Worm (Caenorhabditis elegans) whole organism, late embryonic: ENCODE data around the gene ZK637.15.

Source experiments
- C38D4.7 ChIP-seq: fragments of 200-800 bp; sonication (Bioruptor generic); optimal IDR thresholded peaks from 2 replicates; lab custom pipeline; 2018; ENCODE audit warnings: mild to moderate bottlenecking, missing genetic modification characterization, moderate library complexity, missing compliant biosample characterization
- F13H6.1 ChIP-seq: sonication (generic microtip); optimal IDR thresholded peaks from 2 replicates; lab custom pipeline; 2016; ENCODE audit warnings: missing genetic modification characterization, missing compliant biosample characterization
- Y22D7AL.16 ChIP-seq: sonication (generic microtip); optimal IDR thresholded peaks from 2 replicates; lab custom pipeline; 2016; ENCODE audit warnings: missing genetic modification characterization, missing compliant biosample characterization
- ama-1 ChIP-seq: fragments of 150-350 bp; optimal IDR thresholded peaks from 2 replicates; lab custom pipeline; 2014
- ceh-14 ChIP-seq: sonication (generic microtip); optimal IDR thresholded peaks from 2 replicates; lab custom pipeline; 2016; ENCODE audit warnings: missing genotype, missing genetic modification characterization, missing compliant biosample characterization
- ceh-19 ChIP-seq: fragments of 200-800 bp; sonication (Bioruptor generic); optimal IDR thresholded peaks from 2 replicates; lab custom pipeline; 2018; ENCODE audit warnings: mild to moderate bottlenecking, missing genetic modification characterization, missing compliant biosample characterization
- ceh-22 ChIP-seq: sonication (generic microtip); optimal IDR thresholded peaks from 2 replicates; lab custom pipeline; 2017; ENCODE audit warnings: missing biosample characterization, missing genetic modification characterization
- ceh-24 ChIP-seq: sonication (generic microtip); optimal IDR thresholded peaks from 2 replicates; lab custom pipeline; 2016; ENCODE audit warnings: mild to moderate bottlenecking, missing genetic modification characterization, missing compliant biosample characterization
- ceh-31 ChIP-seq: sonication (generic microtip); optimal IDR thresholded peaks from 2 replicates; lab custom pipeline; 2016; ENCODE audit warnings: missing genetic modification characterization, missing compliant biosample characterization
- ceh-34 ChIP-seq: sonication (generic microtip); optimal IDR thresholded peaks from 2 replicates; lab custom pipeline; 2016; ENCODE audit warnings: mild to moderate bottlenecking, missing genetic modification characterization, missing compliant biosample characterization
- ceh-45 ChIP-seq: fragments of 200-800 bp; sonication (Bioruptor generic); IDR thresholded peaks from 2 replicates; pipeline ENCODE4 v1.3.6; 2022; ENCODE audit warnings: missing genetic modification reagents, missing genetic modification characterization, missing compliant biosample characterization
- ceh-9 ChIP-seq: sonication (generic microtip); optimal IDR thresholded peaks from 2 replicates; lab custom pipeline; 2016; ENCODE audit warnings: mild to moderate bottlenecking, missing genetic modification characterization, inconsistent platforms, missing compliant biosample characterization
- che-1 ChIP-seq: sonication (generic microtip); optimal IDR thresholded peaks from 2 replicates; lab custom pipeline; 2016; ENCODE audit warnings: mild to moderate bottlenecking, missing genetic modification characterization, missing compliant biosample characterization
- elt-2 ChIP-seq: sonication (generic microtip); optimal IDR thresholded peaks from 2 replicates; lab custom pipeline; 2016; ENCODE audit warnings: missing genetic modification reagents, missing genetic modification characterization, missing compliant biosample characterization
- eyg-1 ChIP-seq: sonication (generic microtip); optimal IDR thresholded peaks from 2 replicates; lab custom pipeline; 2016; ENCODE audit warnings: missing genotype, missing genetic modification characterization, missing compliant biosample characterization
- fax-1 ChIP-seq: sonication (generic microtip); optimal IDR thresholded peaks from 2 replicates; lab custom pipeline; 2016; ENCODE audit warnings: missing genotype, missing genetic modification characterization, missing compliant biosample characterization
- fkh-10 ChIP-seq: fragments of 150-350 bp; optimal IDR thresholded peaks from 2 replicates; lab custom pipeline; 2014; ENCODE audit warnings: missing biosample characterization, missing genetic modification reagents, missing genetic modification characterization
- fkh-6 ChIP-seq: sonication (generic microtip); optimal IDR thresholded peaks from 2 replicates; lab custom pipeline; 2016; ENCODE audit warnings: missing genetic modification characterization, missing compliant biosample characterization
- hlh-13 ChIP-seq: fragments of 200-800 bp; sonication (Bioruptor generic); optimal IDR thresholded peaks from 2 replicates; lab custom pipeline; 2018; ENCODE audit warnings: mild to moderate bottlenecking, missing genetic modification characterization, missing compliant biosample characterization
- hlh-30 ChIP-seq: sonication (generic microtip); optimal IDR thresholded peaks from 2 replicates; lab custom pipeline; 2017; ENCODE audit warnings: antibody characterized with exemption, missing genetic modification characterization, missing compliant biosample characterization; ENCODE audit not compliant: insufficient read depth
- lim-6 ChIP-seq: sonication (generic microtip); optimal IDR thresholded peaks from 2 replicates; lab custom pipeline; 2016; ENCODE audit warnings: missing genetic modification characterization, missing compliant biosample characterization
- lin-11 ChIP-seq: fragments of 200-800 bp; sonication (Bioruptor generic); optimal IDR thresholded peaks from 2 replicates; lab custom pipeline; 2018; ENCODE audit warnings: mild to moderate bottlenecking, missing genetic modification characterization, missing compliant biosample characterization
- madf-2 ChIP-seq: sonication (generic microtip); optimal IDR thresholded peaks from 2 replicates; lab custom pipeline; 2017; ENCODE audit warnings: missing genetic modification characterization, missing compliant biosample characterization
- nfya-1 ChIP-seq: sonication (generic microtip); optimal IDR thresholded peaks from 2 replicates; lab custom pipeline; 2017; ENCODE audit warnings: missing genetic modification characterization, mild to moderate bottlenecking, missing compliant biosample characterization, antibody characterized with exemption, moderate library complexity
- nhr-232 ChIP-seq: sonication (generic microtip); optimal IDR thresholded peaks from 2 replicates; lab custom pipeline; 2016; ENCODE audit warnings: missing genetic modification characterization, missing compliant biosample characterization
- npax-4 ChIP-seq: sonication (generic microtip); optimal IDR thresholded peaks from 2 replicates; lab custom pipeline; 2016; ENCODE audit warnings: missing genetic modification characterization, missing compliant biosample characterization
- pag-3 ChIP-seq: sonication (generic microtip); optimal IDR thresholded peaks from 2 replicates; lab custom pipeline; 2016; ENCODE audit warnings: missing compliant biosample characterization, missing genetic modification characterization, borderline replicate concordance
- pat-9 ChIP-seq: fragments of 200-800 bp; sonication (Bioruptor generic); optimal IDR thresholded peaks from 2 replicates; lab custom pipeline; 2018; ENCODE audit warnings: mild to moderate bottlenecking, missing genetic modification characterization, moderate library complexity, missing compliant biosample characterization
- pros-1 ChIP-seq: fragments of 150-350 bp; optimal IDR thresholded peaks from 2 replicates; lab custom pipeline; 2014; ENCODE audit warnings: missing biosample characterization, missing genetic modification reagents, missing genetic modification characterization
- ref-2 ChIP-seq: sonication (generic microtip); optimal IDR thresholded peaks from 2 replicates; lab custom pipeline; 2016; ENCODE audit warnings: missing genetic modification characterization, missing compliant biosample characterization
- rnt-1 ChIP-seq: sonication (generic microtip); optimal IDR thresholded peaks from 2 replicates; lab custom pipeline; 2016; ENCODE audit warnings: missing genetic modification characterization, missing compliant biosample characterization
- sdc-2 ChIP-seq: sonication (generic microtip); optimal IDR thresholded peaks from 2 replicates; lab custom pipeline; 2016; ENCODE audit warnings: missing genotype, missing genetic modification characterization, missing compliant biosample characterization
- sox-4 ChIP-seq: sonication (generic microtip); optimal IDR thresholded peaks from 2 replicates; lab custom pipeline; 2017; ENCODE audit warnings: mild to moderate bottlenecking, missing genetic modification characterization, inconsistent platforms, missing compliant biosample characterization
- tbx-2 ChIP-seq: sonication (generic microtip); optimal IDR thresholded peaks from 2 replicates; lab custom pipeline; 2016; ENCODE audit warnings: missing genetic modification characterization, missing compliant biosample characterization
- tbx-7 ChIP-seq: sonication (generic microtip); optimal IDR thresholded peaks from 2 replicates; lab custom pipeline; 2016; ENCODE audit warnings: missing genotype, missing genetic modification characterization, missing compliant biosample characterization
- unc-42 ChIP-seq: sonication (generic microtip); optimal IDR thresholded peaks from 2 replicates; lab custom pipeline; 2016; ENCODE audit warnings: missing genotype, missing genetic modification characterization, missing compliant biosample characterization
- unc-55 ChIP-seq: sonication (generic microtip); optimal IDR thresholded peaks from 2 replicates; lab custom pipeline; 2017; ENCODE audit warnings: missing biosample characterization, missing genetic modification reagents, missing genetic modification characterization
- ztf-16 ChIP-seq: sonication (generic microtip); optimal IDR thresholded peaks from 2 replicates; lab custom pipeline; 2017; ENCODE audit warnings: missing genetic modification characterization, missing compliant biosample characterization

The ZK637.15 gene

ce11 chrIII:8887184-8887801 lies 32.6 kb upstream of the ZK637.15 start, which contains the start of gene famh-136 (continued):
- TF ChIP-seq hlh-13 = no peak
- TF ChIP-seq unc-55 (GFP tag; lab: Kevin White, UChicago) = peak; percentile 44
- no peak for TF ChIP-seq tbx-7 (tag; lab: Kevin White, UChicago)
- no peak for TF ChIP-seq Y22D7AL.16
- TF ChIP-seq pat-9 = no peak
- TF ChIP-seq ama-1 (lab: Kevin White, UChicago) = no peak
- no peak for TF ChIP-seq rnt-1 (tag; lab: Kevin White, UChicago)
- TF ChIP-seq fkh-10 = no peak
- peak; percentile 7 for TF ChIP-seq fax-1 (tag; lab: Kevin White, UChicago)
- TF ChIP-seq lin-11 (tag; lab: Kevin White, UChicago) = peak; percentile 26
- no peak for TF ChIP-seq ceh-19
- TF ChIP-seq ceh-14 = peak; percentile 78
- TF ChIP-seq npax-4 (tag; lab: Kevin White, UChicago) = no peak
- TF ChIP-seq ceh-22 = no peak
- no peak for TF ChIP-seq che-1 (tag; lab: Kevin White, UChicago)
- no peak for TF ChIP-seq pros-1
- TF ChIP-seq eyg-1 (tag; lab: Kevin White, UChicago) = no peak
- TF ChIP-seq fkh-6 (tag; lab: Kevin White, UChicago) = no peak
- peak; percentile 57 for TF ChIP-seq sox-4 (tag; lab: Kevin White, UChicago)
- peak; percentile 17 for TF ChIP-seq sdc-2 (tag; lab: Kevin White, UChicago)
- peak; percentile 36 for TF ChIP-seq tbx-2
- TF ChIP-seq C38D4.7 (GFP tag; lab: Kevin White, UChicago) = no peak
- TF ChIP-seq ceh-31 (tag; lab: Kevin White, UChicago) = peak; percentile 20
- TF ChIP-seq nfya-1 = peak; percentile 59
- no peak for TF ChIP-seq pag-3 (tag; lab: Kevin White, UChicago)

- TF ChIP-seq nfya-1 (peak; percentile 39), F13H6.1 (tag; lab: Kevin White, UChicago) (no peak), lim-6 (tag; lab: Kevin White, UChicago) (no peak), ceh-31 (tag; lab: Kevin White, UChicago) (peak; percentile 3), unc-55 (GFP tag; lab: Kevin White, UChicago) (peak; percentile 35), unc-42 (peak; percentile 60), hlh-30 (tag; lab: Kevin White, UChicago) (peak; percentile 91)
Measured at ce11 chrIII:8888956-8889355, 30.9 kb upstream of the ZK637.15 start, which contains the start of gene ZK637.14. ZK637.14 (minus strand) TSS chrIII:8889156.

- no peak for TF ChIP-seq lin-11 (tag; lab: Kevin White, UChicago)
- no peak for TF ChIP-seq ztf-16
- no peak for TF ChIP-seq eyg-1 (tag; lab: Kevin White, UChicago)
- no peak for TF ChIP-seq pat-9
- no peak for TF ChIP-seq ceh-24 (tag; lab: Kevin White, UChicago)
- TF ChIP-seq Y22D7AL.16 = no peak
- TF ChIP-seq ceh-45 (GFP tag; lab: Robert Waterston, UW) = no peak
- no peak for TF ChIP-seq fkh-10
- no peak for TF ChIP-seq madf-2 (tag; lab: Kevin White, UChicago)
- TF ChIP-seq nhr-232 (tag; lab: Kevin White, UChicago) = no peak
- TF ChIP-seq tbx-2 = no peak
- no peak for TF ChIP-seq elt-2 (tag; lab: Kevin White, UChicago)
- no peak for TF ChIP-seq ceh-34
- no peak for TF ChIP-seq ceh-14
- TF ChIP-seq fkh-6 (tag; lab: Kevin White, UChicago) = no peak
- TF ChIP-seq rnt-1 (tag; lab: Kevin White, UChicago) = no peak
- TF ChIP-seq, all 69 proteins: peak for 0
Measured at ce11 chrIII:8889931-8890330, 30.0 kb upstream of the ZK637.15 start, which contains the start of gene lnkn-1. lnkn-1 (plus strand) TSS chrIII:8890231.

- TF ChIP-seq ceh-9 (no peak), sdc-2 (tag; lab: Kevin White, UChicago) (no peak), sox-4 (tag; lab: Kevin White, UChicago) (no peak), pag-3 (tag; lab: Kevin White, UChicago) (no peak), tbx-2 (no peak), ztf-16 (no peak), fkh-10 (no peak), nhr-232 (tag; lab: Kevin White, UChicago) (no peak), pat-9 (no peak), ref-2 (tag; lab: Kevin White, UChicago) (no peak), lin-11 (tag; lab: Kevin White, UChicago) (no peak), lim-6 (tag; lab: Kevin White, UChicago) (no peak)
Measured at ce11 chrIII:8893464-8893863, 26.4 kb upstream of the ZK637.15 start, which contains the start of gene ZK637.4. ZK637.4 (plus strand) TSS chrIII:8893764.
